Fruit fly (Drosophila melanogaster) whole organism, embryonic: ENCODE data around the gene QIL1.

Experiments
- Adf1 ChIP-seq: fragments of 200-800 bp; sonication (Bioruptor generic); IDR thresholded peaks from 2 replicates; pipeline ENCODE4 v1.3.6; 2022; ENCODE audit warnings: missing biosample characterization, missing genetic modification characterization
- CG10321 ChIP-seq: fragments of 200-800 bp; sonication (Bioruptor generic); IDR thresholded peaks from 2 replicates; pipeline ENCODE4 v1.3.6; 2022; ENCODE audit warnings: missing biosample characterization, missing genetic modification characterization
- CG10654 ChIP-seq: fragments of 200-800 bp; sonication (Bioruptor generic); optimal IDR thresholded peaks from 2 replicates; lab custom pipeline; 2016; ENCODE audit warnings: missing biosample characterization, missing genetic modification characterization
- CG10959 ChIP-seq: fragments of 200-800 bp; sonication (Bioruptor generic); IDR thresholded peaks from 2 replicates; pipeline ENCODE4 v1.3.6; 2022; ENCODE audit warnings: missing biosample characterization, missing genetic modification characterization
- CG12071 ChIP-seq: fragments of 200-800 bp; sonication (Bioruptor generic); optimal IDR thresholded peaks from 3 replicates; lab custom pipeline; 2018; ENCODE audit warnings: missing biosample characterization, mild to moderate bottlenecking, missing genetic modification characterization
- CG13287 ChIP-seq: fragments of 200-800 bp; sonication (Bioruptor generic); IDR thresholded peaks from 2 replicates; pipeline ENCODE4 v1.3.6; 2022; ENCODE audit warnings: missing biosample characterization, missing genetic modification characterization; ENCODE audit not compliant: partially characterized antibody
- CG14441 ChIP-seq: fragments of 200-800 bp; sonication (Bioruptor generic); IDR thresholded peaks from 2 replicates; pipeline ENCODE4 v1.3.6; 2022; ENCODE audit warnings: missing biosample characterization, missing genetic modification characterization
- CG15479 ChIP-seq: fragments of 200-800 bp; sonication (Bioruptor generic); optimal IDR thresholded peaks from 3 replicates; lab custom pipeline; 2019; ENCODE audit warnings: missing biosample characterization, mild to moderate bottlenecking, missing genetic modification characterization, moderate library complexity
- CG16779 ChIP-seq: fragments of 200-800 bp; sonication (Bioruptor generic); IDR thresholded peaks from 2 replicates; pipeline ENCODE4 v1.3.6; 2022; ENCODE audit warnings: missing biosample characterization, missing genetic modification characterization
- CG3065 ChIP-seq: fragments of 200-800 bp; sonication (Bioruptor generic); optimal IDR thresholded peaks from 2 replicates; lab custom pipeline; 2016; ENCODE audit warnings: missing biosample characterization, missing genetic modification characterization
- CG33213 ChIP-seq: fragments of 200-800 bp; sonication (Bioruptor generic); optimal IDR thresholded peaks from 3 replicates; lab custom pipeline; 2016; ENCODE audit warnings: missing biosample characterization, missing genetic modification characterization
- CG34224 ChIP-seq: fragments of 200-800 bp; sonication (Bioruptor generic); IDR thresholded peaks from 3 replicates; pipeline ENCODE4 v1.3.6; 2022; ENCODE audit warnings: missing biosample characterization, missing genetic modification characterization; ENCODE audit not compliant: partially characterized antibody
- CG4282 ChIP-seq: fragments of 200-800 bp; sonication (Bioruptor generic); optimal IDR thresholded peaks from 2 replicates; lab custom pipeline; 2016; ENCODE audit warnings: missing biosample characterization, missing genetic modification characterization
- CG4360 ChIP-seq: fragments of 200-800 bp; sonication (Bioruptor generic); IDR thresholded peaks from 2 replicates; pipeline ENCODE4 v1.3.6; 2022; ENCODE audit warnings: missing biosample characterization, missing genetic modification characterization
- CG4854 ChIP-seq: fragments of 200-800 bp; sonication (Bioruptor generic); optimal IDR thresholded peaks from 2 replicates; lab custom pipeline; 2016; ENCODE audit warnings: missing biosample characterization, missing genetic modification characterization, inconsistent platforms
- CG6654 ChIP-seq: fragments of 200-800 bp; sonication (Bioruptor generic); optimal IDR thresholded peaks from 2 replicates; lab custom pipeline; 2017; ENCODE audit warnings: missing biosample characterization, mild to moderate bottlenecking, missing genetic modification characterization
- CG7556 ChIP-seq: fragments of 200-800 bp; sonication (Bioruptor generic); optimal IDR thresholded peaks from 2 replicates; lab custom pipeline; 2017; ENCODE audit warnings: missing biosample characterization, mild to moderate bottlenecking, missing genetic modification characterization
- CG7786 ChIP-seq: fragments of 200-800 bp; sonication (Bioruptor generic); optimal IDR thresholded peaks from 2 replicates; lab custom pipeline; 2016; ENCODE audit warnings: missing biosample characterization, missing genetic modification characterization
- CG7928 ChIP-seq: fragments of 200-800 bp; sonication (Bioruptor generic); optimal IDR thresholded peaks from 2 replicates; lab custom pipeline; 2017; ENCODE audit warnings: missing biosample characterization, mild to moderate bottlenecking, missing genetic modification characterization
- CG7987 ChIP-seq: fragments of 200-800 bp; sonication (Bioruptor generic); optimal IDR thresholded peaks from 2 replicates; lab custom pipeline; 2018; ENCODE audit warnings: missing biosample characterization, mild to moderate bottlenecking, missing genetic modification characterization, moderate library complexity
- CG8089 ChIP-seq: fragments of 200-800 bp; sonication (Bioruptor generic); optimal IDR thresholded peaks from 3 replicates; lab custom pipeline; 2016; ENCODE audit warnings: missing biosample characterization, missing genetic modification characterization
- CG9876 ChIP-seq: fragments of 200-800 bp; sonication (Bioruptor generic); optimal IDR thresholded peaks from 2 replicates; lab custom pipeline; 2016; ENCODE audit warnings: missing biosample characterization, missing genetic modification characterization
- D19A ChIP-seq: fragments of 200-800 bp; optimal IDR thresholded peaks from 3 replicates; lab custom pipeline; 2019; ENCODE audit warnings: missing biosample characterization, mild to moderate bottlenecking, missing genetic modification characterization, moderate library complexity
- Doc3 ChIP-seq: fragments of 200-800 bp; sonication (Bioruptor generic); IDR thresholded peaks from 3 replicates; pipeline ENCODE4 v1.3.6; 2022; ENCODE audit warnings: missing biosample characterization, missing genetic modification characterization; ENCODE audit not compliant: partially characterized antibody
- Eip74EF ChIP-seq, 2 experiments: fragments of 200-800 bp in 1 of 2; fragments of >200 bp in 1 of 2; sonication (Bioruptor generic) in 1 of 2; optimal IDR thresholded peaks; 2 replicates each; lab custom pipeline; 2017 to 2019; ENCODE audit warnings: missing biosample characterization in 2 of 2, missing genetic modification characterization in 2 of 2, mild to moderate bottlenecking in 1 of 2, moderate library complexity in 1 of 2
- HmgZ ChIP-seq: fragments of 200-800 bp; sonication (Bioruptor generic); optimal IDR thresholded peaks from 2 replicates; lab custom pipeline; 2018; ENCODE audit warnings: missing biosample characterization, mild to moderate bottlenecking, missing genetic modification characterization
- Hmx ChIP-seq: fragments of 200-800 bp; sonication (Bioruptor generic); optimal IDR thresholded peaks from 2 replicates; lab custom pipeline; 2016; ENCODE audit warnings: missing biosample characterization, missing genetic modification characterization
- Hsf ChIP-seq: fragments of 200-800 bp; sonication (Bioruptor generic); optimal IDR thresholded peaks from 3 replicates; lab custom pipeline; 2016; ENCODE audit warnings: missing biosample characterization, missing genetic modification characterization
- Myb ChIP-seq: fragments of 200-800 bp; sonication (Bioruptor generic); optimal IDR thresholded peaks from 2 replicates; lab custom pipeline; 2016; ENCODE audit warnings: missing biosample characterization, missing genetic modification characterization
- Opbp ChIP-seq: fragments of 200-800 bp; sonication (Bioruptor generic); IDR thresholded peaks from 3 replicates; pipeline ENCODE4 v1.3.6; 2022; ENCODE audit warnings: missing biosample characterization, missing genetic modification characterization; ENCODE audit not compliant: partially characterized antibody
- crc ChIP-seq: fragments of 200-800 bp; sonication (Bioruptor generic); optimal IDR thresholded peaks from 2 replicates; lab custom pipeline; 2016; ENCODE audit warnings: missing biosample characterization, missing genetic modification characterization
- crol ChIP-seq: fragments of 200-800 bp; sonication (Bioruptor generic); IDR thresholded peaks from 2 replicates; pipeline ENCODE4 v1.3.6; 2022; ENCODE audit warnings: missing biosample characterization, missing genetic modification characterization
- crp ChIP-seq, 2 experiments: fragments of 200-800 bp; sonication (Bioruptor generic); optimal IDR thresholded peaks; 2 replicates in 1 of 2; 3 replicates in 1 of 2; lab custom pipeline; 2017; ENCODE audit warnings: missing biosample characterization in 2 of 2, missing genetic modification characterization in 2 of 2, mild to moderate bottlenecking in 1 of 2, moderate library complexity in 1 of 2
- dmrt99B ChIP-seq: fragments of 200-800 bp; sonication (Bioruptor generic); optimal IDR thresholded peaks from 2 replicates; lab custom pipeline; 2018; ENCODE audit warnings: missing biosample characterization, mild to moderate bottlenecking, missing genetic modification characterization, moderate library complexity
- ems ChIP-seq: fragments of 200-800 bp; sonication (Bioruptor generic); optimal IDR thresholded peaks from 3 replicates; lab custom pipeline; 2016; ENCODE audit warnings: missing biosample characterization, missing genetic modification characterization
- eyg ChIP-seq: fragments of 200-800 bp; sonication (Bioruptor generic); optimal IDR thresholded peaks from 3 replicates; lab custom pipeline; 2016; ENCODE audit warnings: missing biosample characterization, missing genetic modification characterization
- gt ChIP-seq: fragments of 200-800 bp; sonication (Bioruptor generic); IDR thresholded peaks from 2 replicates; pipeline ENCODE4 v1.3.6; 2022; ENCODE audit warnings: missing biosample characterization, missing genetic modification characterization
- h ChIP-seq: fragments of >200 bp; optimal IDR thresholded peaks from 2 replicates; lab custom pipeline; 2017
- inv ChIP-seq: fragments of 200-800 bp; sonication (Bioruptor generic); IDR thresholded peaks from 2 replicates; pipeline ENCODE4 v1.3.6; 2022; ENCODE audit warnings: missing biosample characterization, missing genetic modification characterization; ENCODE audit not compliant: partially characterized antibody
- jing ChIP-seq: fragments of 200-800 bp; sonication (Bioruptor generic); optimal IDR thresholded peaks from 2 replicates; lab custom pipeline; 2018; ENCODE audit warnings: missing biosample characterization, mild to moderate bottlenecking, missing genetic modification characterization
- knrl ChIP-seq: fragments of 200-800 bp; sonication (Bioruptor generic); IDR thresholded peaks from 3 replicates; pipeline ENCODE4 v1.3.6; 2022; ENCODE audit warnings: missing biosample characterization, missing genetic modification characterization; ENCODE audit not compliant: partially characterized antibody
- nmo ChIP-seq: fragments of 200-800 bp; sonication (Bioruptor generic); optimal IDR thresholded peaks from 2 replicates; lab custom pipeline; 2018; ENCODE audit warnings: missing biosample characterization, mild to moderate bottlenecking, missing genetic modification characterization, moderate library complexity
- pita ChIP-seq: fragments of 200-800 bp; sonication (Bioruptor generic); optimal IDR thresholded peaks from 2 replicates; lab custom pipeline; 2017; ENCODE audit warnings: missing biosample characterization, mild to moderate bottlenecking, missing genetic modification characterization
- pnt ChIP-seq: fragments of 200-800 bp; sonication (Bioruptor generic); optimal IDR thresholded peaks from 3 replicates; lab custom pipeline; 2016; ENCODE audit warnings: missing biosample characterization, missing genetic modification characterization
- psq ChIP-seq: fragments of 200-800 bp; sonication (Bioruptor generic); optimal IDR thresholded peaks from 2 replicates; lab custom pipeline; 2017; ENCODE audit warnings: missing biosample characterization, missing genetic modification characterization
- rib ChIP-seq: fragments of 200-800 bp; sonication (Bioruptor generic); IDR thresholded peaks from 2 replicates; pipeline ENCODE4 v1.3.6; 2022; ENCODE audit warnings: missing biosample characterization, missing genetic modification characterization
- sd ChIP-seq: fragments of 200-800 bp; sonication (Bioruptor generic); optimal IDR thresholded peaks from 3 replicates; lab custom pipeline; 2018; ENCODE audit warnings: missing biosample characterization, mild to moderate bottlenecking, missing genetic modification characterization, moderate library complexity
- sens ChIP-seq: fragments of 200-800 bp; sonication (Bioruptor generic); peaks from one replicate; lab custom pipeline; 2016; ENCODE audit warnings: missing biosample characterization, missing genetic modification characterization
- wek ChIP-seq: fragments of 200-800 bp; sonication (Bioruptor generic); optimal IDR thresholded peaks from 3 replicates; lab custom pipeline; 2018; ENCODE audit warnings: missing biosample characterization, mild to moderate bottlenecking, missing genetic modification characterization, moderate library complexity
- zfh1 ChIP-seq: fragments of 200-800 bp; sonication (Bioruptor generic); IDR thresholded peaks from 3 replicates; pipeline ENCODE4 v1.3.6; 2022; ENCODE audit warnings: missing biosample characterization, missing genetic modification characterization

The QIL1 gene

DNA sequence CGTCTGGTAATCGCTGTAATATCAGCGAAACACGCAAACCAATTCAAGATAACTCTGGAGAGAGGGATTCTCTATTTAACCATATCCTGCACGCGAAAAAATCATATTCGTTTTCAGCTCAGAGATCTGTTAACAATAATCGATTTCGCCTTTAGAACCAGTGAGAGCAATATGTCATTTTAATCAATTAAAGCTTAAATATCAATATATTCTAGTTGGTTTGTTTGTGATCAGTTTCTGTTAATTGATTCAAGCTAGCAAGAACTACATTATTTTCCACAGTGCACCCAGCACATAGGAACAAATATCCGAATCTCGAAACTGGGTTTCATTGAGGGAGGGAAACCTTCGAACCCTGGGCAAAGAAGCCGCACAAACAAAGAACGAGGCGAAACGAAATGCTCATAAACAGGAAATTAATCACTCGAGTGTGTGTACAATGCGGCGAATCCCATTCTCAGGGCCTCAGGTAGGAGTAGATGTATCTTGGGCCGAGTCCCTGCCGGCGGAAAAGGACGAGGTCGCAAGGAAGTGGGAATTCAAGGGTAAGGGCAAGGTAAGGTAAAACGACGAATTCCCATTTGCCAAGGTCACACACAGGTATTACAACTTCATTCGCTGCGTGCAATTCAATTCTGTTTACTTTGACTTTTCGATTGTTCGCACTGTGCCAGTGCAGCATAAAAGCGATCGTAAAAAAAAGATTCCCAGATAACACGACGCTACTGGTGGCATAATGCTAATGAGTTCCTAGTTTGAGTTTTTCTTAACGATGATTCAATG lies 49.6 kb upstream of the QIL1 start (continued):
- TF ChIP-seq CG14441 (GFP tag; lab: Robert Waterston, UW) (no peak), CG4854 (peak; percentile 12), dmrt99B (tag; lab: Kevin White, UChicago) (no peak), zfh1 (peak; percentile 61; the same call in 1 of the 3 replicates), CG10654 (GFP tag; lab: Kevin White, UChicago) (no peak), CG34224 (GFP tag; lab: Robert Waterston, UW) (no peak), CG9876 (GFP tag; lab: Kevin White, UChicago) (no peak), jing (GFP tag; lab: Kevin White, UChicago) (no peak), CG7556 (GFP tag; lab: Kevin White, UChicago) (peak; percentile 62), HmgZ (tag; lab: Kevin White, UChicago) (no peak), CG13287 (GFP tag; lab: Robert Waterston, UW) (no peak), wek (GFP tag; lab: Kevin White, UChicago) (no peak), Opbp (GFP tag; lab: Robert Waterston, UW) (no peak), CG7928 (GFP tag; lab: Kevin White, UChicago) (no peak), knrl (no peak), crol (GFP tag; lab: Robert Waterston, UW) (no peak), CG4360 (GFP tag; lab: Robert Waterston, UW) (no peak), ems (GFP tag; lab: Kevin White, UChicago) (no peak), h (lab: Kevin White, UChicago) (no peak), D19A (tag; lab: Kevin White, UChicago) (peak; percentile 43), CG15479 (peak; percentile 97), Hsf (peak; percentile 58), Hmx (no peak), Eip74EF (GFP tag; optimal IDR thresholded peaks at IDR 0.05; lab: Kevin White, UChicago) (no peak), crc (GFP tag; lab: Kevin White, UChicago) (peak; percentile 39), CG10959 (GFP tag; lab: Robert Waterston, UW) (peak; percentile 65; the same call in 1 of the 2 replicates), crp (GFP tag; optimal IDR thresholded peaks at IDR 0.05; lab: Kevin White, UChicago) (no peak), nmo (GFP tag; lab: Kevin White, UChicago) (peak; percentile 61), CG7987 (GFP tag; lab: Kevin White, UChicago) (no peak), pita (GFP tag; lab: Kevin White, UChicago) (no peak), CG8089 (GFP tag; lab: Kevin White, UChicago) (no peak), pnt (peak; percentile 46), rib (GFP tag; lab: Robert Waterston, UW) (no peak), psq (no peak), Doc3 (GFP tag; lab: Robert Waterston, UW) (no peak), eyg (GFP tag; lab: Kevin White, UChicago) (no peak), CG6654 (GFP tag; lab: Kevin White, UChicago) (no peak), inv (GFP tag; lab: Robert Waterston, UW) (no peak), sd (tag; lab: Kevin White, UChicago) (no peak), CG10321 (no peak), sens (GFP tag; lab: Kevin White, UChicago) (peak; percentile 96), CG4282 (no peak), Myb (peak; percentile 23), gt (GFP tag; lab: Robert Waterston, UW) (no peak; the same call in 1 of the 2 replicates), CG33213 (GFP tag; lab: Kevin White, UChicago) (peak; percentile 14), CG12071 (GFP tag; lab: Kevin White, UChicago) (no peak), Adf1 (no peak), CG16779 (GFP tag; lab: Robert Waterston, UW) (no peak), CG3065 (peak; percentile 30), CG7786 (peak; percentile 35)
